Fruit fly (Drosophila melanogaster) whole organism, embryonic: ENCODE measurements around the gene RpL35A.

ENCODE experiments used
- Atf3 ChIP-seq: fragments of 200-800 bp; sonication (Bioruptor generic); optimal IDR thresholded peaks from 3 replicates; lab custom pipeline; 2016; ENCODE audit warnings: missing biosample characterization, missing genetic modification characterization
- Bgb ChIP-seq: fragments of 200-800 bp; sonication (Bioruptor generic); IDR thresholded peaks from 2 replicates; pipeline ENCODE4 v1.3.6; 2022; ENCODE audit warnings: missing biosample characterization, missing genetic modification characterization; ENCODE audit not compliant: partially characterized antibody
- Bteb2 ChIP-seq: fragments of 200-800 bp; sonication (Bioruptor generic); optimal IDR thresholded peaks from 2 replicates; lab custom pipeline; 2016; ENCODE audit warnings: missing biosample characterization, missing genetic modification characterization
- CG10366 ChIP-seq: fragments of 200-800 bp; sonication (Bioruptor generic); IDR thresholded peaks from 2 replicates; pipeline ENCODE4 v1.3.6; 2022; ENCODE audit warnings: missing biosample characterization, missing genetic modification characterization
- CG10565 ChIP-seq: fragments of 200-800 bp; sonication (Bioruptor generic); optimal IDR thresholded peaks from 3 replicates; lab custom pipeline; 2016; ENCODE audit warnings: missing biosample characterization, mild to moderate bottlenecking, missing genetic modification characterization
- CG10979 ChIP-seq: fragments of 200-800 bp; sonication (Bioruptor generic); optimal IDR thresholded peaks from 2 replicates; lab custom pipeline; 2018; ENCODE audit warnings: missing biosample characterization, mild to moderate bottlenecking, missing genetic modification characterization, moderate library complexity
- CG14667 ChIP-seq: fragments of 200-800 bp; sonication (Bioruptor generic); IDR thresholded peaks from 2 replicates; pipeline ENCODE4 v1.3.6; 2022; ENCODE audit warnings: missing biosample characterization, missing genetic modification characterization
- CG14710 ChIP-seq: fragments of 200-800 bp; sonication (Bioruptor generic); optimal IDR thresholded peaks from 3 replicates; lab custom pipeline; 2019; ENCODE audit warnings: missing biosample characterization, mild to moderate bottlenecking, missing genetic modification characterization, moderate library complexity
- CG16863 ChIP-seq: fragments of 200-800 bp; sonication (Bioruptor generic); optimal IDR thresholded peaks from 3 replicates; lab custom pipeline; 2016; ENCODE audit warnings: missing biosample characterization, missing genetic modification characterization
- CG17328 ChIP-seq: fragments of 200-800 bp; sonication (Bioruptor generic); IDR thresholded peaks from 2 replicates; pipeline ENCODE4 v1.3.6; 2022; ENCODE audit warnings: missing biosample characterization, missing genetic modification characterization
- CG2120 ChIP-seq: fragments of 200-800 bp; sonication (Bioruptor generic); optimal IDR thresholded peaks from 3 replicates; lab custom pipeline; 2016; ENCODE audit warnings: missing biosample characterization, missing genetic modification characterization
- CG2889 ChIP-seq: fragments of 200-800 bp; sonication (Bioruptor generic); IDR thresholded peaks from 3 replicates; pipeline ENCODE4 v1.3.6; 2022; ENCODE audit warnings: missing biosample characterization, missing genetic modification characterization
- CG31441 ChIP-seq: fragments of 200-800 bp; sonication (Bioruptor generic); IDR thresholded peaks from 2 replicates; pipeline ENCODE4 v1.3.6; 2022; ENCODE audit warnings: missing biosample characterization, missing genetic modification characterization
- CG4617 ChIP-seq: fragments of 200-800 bp; sonication (Bioruptor generic); optimal IDR thresholded peaks from 3 replicates; lab custom pipeline; 2016; ENCODE audit warnings: missing biosample characterization, missing genetic modification characterization, borderline replicate concordance
- CG7357 ChIP-seq: fragments of 200-800 bp; sonication (Bioruptor generic); IDR thresholded peaks from 3 replicates; pipeline ENCODE4 v1.3.6; 2022; ENCODE audit warnings: missing biosample characterization, missing genetic modification characterization
- Chrac-16 ChIP-seq: fragments of 200-800 bp; sonication (Bioruptor generic); optimal IDR thresholded peaks from 3 replicates; lab custom pipeline; 2016; ENCODE audit warnings: missing biosample characterization, missing genetic modification characterization
- CoRest ChIP-seq: fragments of 200-800 bp; sonication (Bioruptor generic); optimal IDR thresholded peaks from 3 replicates; lab custom pipeline; 2018; ENCODE audit warnings: missing biosample characterization, mild to moderate bottlenecking, missing genetic modification characterization, moderate library complexity
- Doc2 ChIP-seq: fragments of 200-800 bp; sonication (Bioruptor generic); IDR thresholded peaks from 2 replicates; pipeline ENCODE4 v1.3.6; 2022; ENCODE audit warnings: missing biosample characterization, missing genetic modification characterization
- E2f2 ChIP-seq: fragments of 200-800 bp; sonication (Bioruptor generic); IDR thresholded peaks from 2 replicates; pipeline ENCODE4 v1.3.6; 2022; ENCODE audit warnings: missing biosample characterization, missing genetic modification characterization
- Fer2 ChIP-seq: fragments of 200-800 bp; sonication (Bioruptor generic); optimal IDR thresholded peaks from 2 replicates; lab custom pipeline; 2018; ENCODE audit warnings: missing biosample characterization, mild to moderate bottlenecking, missing genetic modification characterization, moderate library complexity
- H15 ChIP-seq: fragments of 200-800 bp; sonication (Bioruptor generic); IDR thresholded peaks from 3 replicates; pipeline ENCODE4 v1.3.6; 2022; ENCODE audit warnings: missing biosample characterization, missing genetic modification characterization
- HLH54F ChIP-seq: fragments of 200-800 bp; sonication (Bioruptor generic); optimal IDR thresholded peaks from 3 replicates; lab custom pipeline; 2016; ENCODE audit warnings: missing biosample characterization, missing genetic modification characterization
- Hmr ChIP-seq: fragments of 200-800 bp; sonication (Bioruptor generic); optimal IDR thresholded peaks from 3 replicates; lab custom pipeline; 2017; ENCODE audit warnings: mild to moderate bottlenecking, missing biosample characterization, missing genetic modification reagents, missing genetic modification characterization
- Hr3 ChIP-seq: fragments of 200-800 bp; sonication (Bioruptor generic); optimal IDR thresholded peaks from 3 replicates; lab custom pipeline; 2016; ENCODE audit warnings: missing biosample characterization, missing genetic modification characterization
- Lpt ChIP-seq: fragments of >200 bp; optimal IDR thresholded peaks from 2 replicates; lab custom pipeline; 2018; ENCODE audit warnings: missing biosample characterization, missing genetic modification characterization
- Opbp ChIP-seq: fragments of 200-800 bp; sonication (Bioruptor generic); IDR thresholded peaks from 3 replicates; pipeline ENCODE4 v1.3.6; 2022; ENCODE audit warnings: missing biosample characterization, missing genetic modification characterization; ENCODE audit not compliant: partially characterized antibody
- Pdp1 ChIP-seq, 2 experiments: fragments of 200-800 bp; sonication (Bioruptor generic); optimal IDR thresholded peaks; 3 replicates each; lab custom pipeline; 2016; ENCODE audit warnings: missing biosample characterization in 2 of 2, missing genetic modification characterization in 2 of 2, mild to moderate bottlenecking in 1 of 2, moderate library complexity in 1 of 2
- Rfx ChIP-seq: fragments of 200-800 bp; sonication (Bioruptor generic); IDR thresholded peaks from 2 replicates; pipeline ENCODE4 v1.3.6; 2022; ENCODE audit warnings: missing biosample characterization, missing genetic modification characterization
- Sox102F ChIP-seq: fragments of 200-800 bp; sonication (Bioruptor generic); optimal IDR thresholded peaks from 2 replicates; lab custom pipeline; 2018; ENCODE audit warnings: missing biosample characterization, mild to moderate bottlenecking, missing genetic modification characterization, moderate library complexity
- Spps ChIP-seq: fragments of 200-800 bp; sonication (Bioruptor generic); optimal IDR thresholded peaks from 2 replicates; lab custom pipeline; 2018; ENCODE audit warnings: missing biosample characterization, mild to moderate bottlenecking, missing genetic modification characterization
- Stat92E ChIP-seq, 3 experiments: fragments of >200 bp in 2 of 3; fragments of 200-800 bp in 1 of 3; sonication (Bioruptor generic) in 1 of 3; optimal IDR thresholded peaks; 2 replicates each; lab custom pipeline; 2017 to 2019; ENCODE audit warnings: missing biosample characterization in 3 of 3, missing genetic modification characterization in 3 of 3, mild to moderate bottlenecking in 1 of 3, moderate library complexity in 1 of 3
- ara ChIP-seq: fragments of 200-800 bp; sonication (Bioruptor generic); IDR thresholded peaks from 2 replicates; pipeline ENCODE4 v1.3.6; 2022; ENCODE audit warnings: missing biosample characterization, missing genetic modification characterization
- bsh ChIP-seq, 2 experiments: fragments of 200-800 bp; sonication (Bioruptor generic); optimal IDR thresholded peaks; 2 replicates each; lab custom pipeline; 2017 to 2018; ENCODE audit warnings: mild to moderate bottlenecking in 2 of 2, missing biosample characterization in 2 of 2, missing genetic modification characterization in 2 of 2, moderate library complexity in 1 of 2
- dmrt11E ChIP-seq: fragments of 200-800 bp; sonication (Bioruptor generic); optimal IDR thresholded peaks from 3 replicates; lab custom pipeline; 2018; ENCODE audit warnings: missing biosample characterization, mild to moderate bottlenecking, missing genetic modification characterization, moderate library complexity
- dysf ChIP-seq: fragments of 200-800 bp; sonication (Bioruptor generic); IDR thresholded peaks from 3 replicates; pipeline ENCODE4 v1.3.6; 2022; ENCODE audit warnings: missing biosample characterization, missing genetic modification characterization
- exex ChIP-seq: fragments of 200-800 bp; sonication (Bioruptor generic); optimal IDR thresholded peaks from 4 replicates; lab custom pipeline; 2018; ENCODE audit warnings: missing biosample characterization, mild to moderate bottlenecking, missing genetic modification characterization, moderate library complexity
- gcm2 ChIP-seq: fragments of 200-800 bp; sonication (Bioruptor generic); optimal IDR thresholded peaks from 2 replicates; lab custom pipeline; 2016; ENCODE audit warnings: missing biosample characterization, missing genetic modification characterization
- gt ChIP-seq: fragments of 200-800 bp; sonication (Bioruptor generic); IDR thresholded peaks from 2 replicates; pipeline ENCODE4 v1.3.6; 2022; ENCODE audit warnings: missing biosample characterization, missing genetic modification characterization
- ham ChIP-seq: fragments of 200-800 bp; sonication (Bioruptor generic); IDR thresholded peaks from 2 replicates; pipeline ENCODE4 v1.3.6; 2022; ENCODE audit warnings: missing biosample characterization, missing genetic modification characterization
- pan ChIP-seq, 4 experiments: fragments of >200 bp in 3 of 4; fragments of 200-800 bp in 1 of 4; sonication (Bioruptor generic) in 1 of 4; optimal IDR thresholded peaks in 3 of 4; IDR thresholded peaks in 1 of 4; 2 replicates each; pipeline versions ENCODE4 v1.3.6 to Lab custom; 2017 to 2022; ENCODE audit warnings: missing biosample characterization in 2 of 4, missing genetic modification characterization in 2 of 4, mixed read lengths in 1 of 4
- pfk ChIP-seq: fragments of 200-800 bp; sonication (Bioruptor generic); optimal IDR thresholded peaks from 2 replicates; lab custom pipeline; 2018; ENCODE audit warnings: missing biosample characterization, mild to moderate bottlenecking, missing genetic modification characterization, moderate library complexity
- pita ChIP-seq: fragments of 200-800 bp; sonication (Bioruptor generic); optimal IDR thresholded peaks from 2 replicates; lab custom pipeline; 2017; ENCODE audit warnings: missing biosample characterization, mild to moderate bottlenecking, missing genetic modification characterization
- prd ChIP-seq, 3 experiments: fragments of >200 bp in 2 of 3; fragments of 200-800 bp in 1 of 3; sonication (Bioruptor generic) in 1 of 3; optimal IDR thresholded peaks in 2 of 3; IDR thresholded peaks in 1 of 3; 2 replicates in 2 of 3; 3 replicates in 1 of 3; pipeline versions ENCODE4 v1.3.6 to Lab custom; 2017 to 2022; ENCODE audit warnings: missing biosample characterization in 1 of 3, missing genetic modification characterization in 1 of 3
- psq ChIP-seq: fragments of 200-800 bp; sonication (Bioruptor generic); optimal IDR thresholded peaks from 2 replicates; lab custom pipeline; 2017; ENCODE audit warnings: missing biosample characterization, missing genetic modification characterization
- pzg ChIP-seq: fragments of 200-800 bp; sonication (Bioruptor generic); optimal IDR thresholded peaks from 3 replicates; lab custom pipeline; 2018; ENCODE audit warnings: missing biosample characterization, mild to moderate bottlenecking, missing genetic modification characterization, moderate library complexity
- row ChIP-seq: fragments of 200-800 bp; sonication (Bioruptor generic); IDR thresholded peaks from 3 replicates; pipeline ENCODE4 v1.3.6; 2022; ENCODE audit warnings: missing biosample characterization, missing genetic modification characterization
- schlank ChIP-seq: fragments of 200-800 bp; sonication (Bioruptor generic); optimal IDR thresholded peaks from 2 replicates; lab custom pipeline; 2018; ENCODE audit warnings: missing biosample characterization, mild to moderate bottlenecking, missing genetic modification characterization
- slp2 ChIP-seq: fragments of 200-800 bp; sonication (Bioruptor generic); optimal IDR thresholded peaks from 2 replicates; lab custom pipeline; 2016; ENCODE audit warnings: missing biosample characterization, missing genetic modification characterization
- yki ChIP-seq: fragments of >200 bp; optimal IDR thresholded peaks from 3 replicates; lab custom pipeline; 2018

The RpL35A gene

DNA sequence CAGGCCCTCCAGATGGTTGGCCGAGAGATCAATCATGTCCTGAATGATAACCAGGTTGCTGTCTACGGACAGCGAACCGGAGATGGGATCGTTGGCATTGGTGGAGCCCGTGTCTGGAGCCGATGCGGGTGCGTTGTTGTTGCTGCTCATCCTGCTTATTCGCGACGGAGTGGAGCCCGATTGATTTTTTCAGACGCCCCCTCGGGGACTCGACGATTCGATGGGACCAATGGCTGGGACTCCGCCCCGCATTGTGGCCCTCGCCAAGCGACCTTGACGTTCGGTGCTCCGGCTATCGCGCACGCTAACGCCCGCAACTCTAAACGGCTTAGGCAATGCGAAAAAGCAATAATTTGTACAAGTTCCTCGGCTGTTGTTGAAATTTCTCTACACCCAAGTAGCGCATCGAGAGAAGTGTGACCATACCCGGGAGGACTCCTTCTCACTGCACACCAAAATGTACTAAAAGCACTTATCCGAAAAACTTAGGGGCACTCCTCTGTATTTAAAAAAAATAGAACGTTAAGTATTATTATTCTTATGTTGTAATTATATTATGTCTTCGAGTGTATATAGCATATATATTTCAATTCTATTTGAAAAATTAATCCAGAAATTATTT lies 16.7 kb upstream of the RpL35A start, which contains the start of gene ksr (continued):
- TF ChIP-seq E2f2 (GFP tag; lab: Robert Waterston, UW), result no peak
- TF ChIP-seq Opbp (GFP tag; lab: Robert Waterston, UW), result 0 out of 3 replicates have a peak, but pooled peaks have one; percentile 28
- TF ChIP-seq yki (lab: Kevin White, UChicago), result no peak
- no peak for TF ChIP-seq exex (tag; lab: Kevin White, UChicago)
- no peak for TF ChIP-seq Fer2 (tag; lab: Kevin White, UChicago)
- TF ChIP-seq pan (optimal IDR thresholded peaks at IDR 0.05; lab: Kevin White, UChicago), result no peak
- TF ChIP-seq pan (GFP tag; optimal IDR thresholded peaks at IDR 0.05 in 1 of 2, IDR thresholded peaks at IDR 0.05 in 1 of 2), result peak in 1 of 2 experiments; percentile 12
- TF ChIP-seq ham, result no peak
- TF ChIP-seq HLH54F, result no peak
- TF ChIP-seq Pdp1 (GFP tag; optimal IDR thresholded peaks at IDR 0.05; lab: Kevin White, UChicago), result no peak
- TF ChIP-seq Doc2, result no peak
- no peak for TF ChIP-seq Atf3
- no peak for TF ChIP-seq gt
- TF ChIP-seq H15 (GFP tag; lab: Robert Waterston, UW), result no peak
- TF ChIP-seq CG16863, result no peak
- TF ChIP-seq Spps (tag; lab: Kevin White, UChicago), result no peak
- TF ChIP-seq Sox102F (GFP tag; lab: Kevin White, UChicago), result no peak
- TF ChIP-seq Chrac-16 (GFP tag; lab: Kevin White, UChicago), result no peak
- no peak for TF ChIP-seq gcm2 (GFP tag; lab: Kevin White, UChicago)
- peak; percentile 55 for TF ChIP-seq CG14710 (tag; lab: Kevin White, UChicago)
- TF ChIP-seq Hmr (GFP tag; lab: Kevin White, UChicago), result no peak
- TF ChIP-seq CG10979 (tag; lab: Kevin White, UChicago), result peak; percentile 30
- peak; percentile 29; the same call in 1 of the 2 replicates for TF ChIP-seq Bgb (GFP tag; lab: Robert Waterston, UW)
- no peak for TF ChIP-seq psq (GFP tag; lab: Kevin White, UChicago)
- no peak for TF ChIP-seq slp2 (GFP tag; lab: Kevin White, UChicago)
- TF ChIP-seq CG7357, result no peak
- no peak for TF ChIP-seq CG2889 (GFP tag; lab: Robert Waterston, UW)
- TF ChIP-seq prd (optimal IDR thresholded peaks at IDR 0.05; lab: Kevin White, UChicago), result no peak
- TF ChIP-seq prd (GFP tag; IDR thresholded peaks at IDR 0.05; lab: Robert Waterston, UW), result peak; percentile 33; the same call in 1 of the 3 replicates
- no peak for TF ChIP-seq pfk (GFP tag; lab: Kevin White, UChicago)
- TF ChIP-seq pzg, result peak; percentile 48
- no peak for TF ChIP-seq CG10565 (GFP tag; lab: Kevin White, UChicago)
- TF ChIP-seq CoRest (tag; lab: Kevin White, UChicago), result peak; percentile 33
- no peak for TF ChIP-seq Lpt (GFP tag; lab: Kevin White, UChicago)
- peak in 1 of 3 experiments; percentile 9 for TF ChIP-seq Stat92E (GFP tag; optimal IDR thresholded peaks at IDR 0.05; lab: Kevin White, UChicago)
- TF ChIP-seq Bteb2 (GFP tag; lab: Kevin White, UChicago), result no peak
- TF ChIP-seq CG14667, result no peak
- no peak for TF ChIP-seq ara (GFP tag; lab: Robert Waterston, UW)
- TF ChIP-seq row (GFP tag; lab: Robert Waterston, UW), result peak; percentile 78
- TF ChIP-seq dysf (GFP tag; lab: Robert Waterston, UW), result no peak
- TF ChIP-seq CG17328 (GFP tag; lab: Robert Waterston, UW), result peak; percentile 36; the same call in 1 of the 2 replicates
- TF ChIP-seq CG31441 (GFP tag; lab: Robert Waterston, UW), result no peak; the same call in 1 of the 2 replicates
- TF ChIP-seq CG2120 (GFP tag; lab: Kevin White, UChicago), result peak; percentile 16
- TF ChIP-seq schlank, result no peak
- peak; percentile 16; the same call in 1 of the 2 replicates for TF ChIP-seq CG10366 (GFP tag; lab: Robert Waterston, UW)
- TF ChIP-seq dmrt11E, result peak; percentile 50
- TF ChIP-seq Hr3 (GFP tag; lab: Kevin White, UChicago), result peak; percentile 0
- peak; percentile 80 for TF ChIP-seq CG4617
- TF ChIP-seq pita (GFP tag; lab: Kevin White, UChicago), result no peak
- peak; percentile 17; the same call in 1 of the 2 replicates for TF ChIP-seq Rfx (GFP tag; lab: Robert Waterston, UW)
- peak in 1 of 2 experiments; percentile 9 for TF ChIP-seq bsh (GFP tag; optimal IDR thresholded peaks at IDR 0.05; lab: Kevin White, UChicago)
